Worm (Caenorhabditis elegans) whole organism, mixed stage, embryonic: ENCODE measurements around the gene F26F2.10.

Experiments
- M03D4.4 ChIP-seq: sonication (generic microtip); optimal IDR thresholded peaks from 2 replicates; lab custom pipeline; 2017; ENCODE audit warnings: mild to moderate bottlenecking, missing genetic modification characterization, missing compliant biosample characterization
- blmp-1 ChIP-seq: fragments of 150-350 bp; optimal IDR thresholded peaks from 2 replicates; lab custom pipeline; 2014; ENCODE audit warnings: missing biosample characterization, missing genetic modification characterization
- ceh-39 ChIP-seq: fragments of 150-350 bp; optimal IDR thresholded peaks from 2 replicates; lab custom pipeline; 2014; ENCODE audit warnings: missing biosample characterization, missing genetic modification characterization
- ceh-43 ChIP-seq: fragments of 200-800 bp; sonication (Bioruptor generic); optimal IDR thresholded peaks from 2 replicates; lab custom pipeline; 2018; ENCODE audit warnings: mild to moderate bottlenecking, missing genetic modification characterization, moderate library complexity, missing compliant biosample characterization
- ceh-83 ChIP-seq: fragments of 200-800 bp; sonication (Bioruptor generic); optimal IDR thresholded peaks from 2 replicates; lab custom pipeline; 2018; ENCODE audit warnings: mild to moderate bottlenecking, missing genetic modification characterization, missing compliant biosample characterization
- ces-1 ChIP-seq: fragments of 150-350 bp; optimal IDR thresholded peaks from 2 replicates; lab custom pipeline; 2014; ENCODE audit warnings: missing biosample characterization, missing genetic modification reagents, missing genetic modification characterization
- cnd-1 ChIP-seq: fragments of 200-800 bp; sonication (Bioruptor generic); optimal IDR thresholded peaks from 2 replicates; lab custom pipeline; 2018; ENCODE audit warnings: mild to moderate bottlenecking, missing genetic modification characterization, missing compliant biosample characterization
- elt-1 ChIP-seq: sonication (generic microtip); optimal IDR thresholded peaks from 2 replicates; lab custom pipeline; 2017; ENCODE audit warnings: missing genetic modification characterization, mild to moderate bottlenecking, missing compliant biosample characterization, antibody characterized with exemption, moderate library complexity, borderline replicate concordance; ENCODE audit not compliant: insufficient read depth
- elt-3 ChIP-seq: fragments of 150-350 bp; optimal IDR thresholded peaks from 2 replicates; lab custom pipeline; 2014; ENCODE audit warnings: missing biosample characterization, missing genetic modification characterization
- flh-1 ChIP-seq: fragments of 200-800 bp; sonication (Bioruptor generic); optimal IDR thresholded peaks from 2 replicates; lab custom pipeline; 2018; ENCODE audit warnings: mild to moderate bottlenecking, missing genetic modification characterization, moderate library complexity, missing compliant biosample characterization
- ham-2 ChIP-seq: fragments of 200-800 bp; sonication (Bioruptor generic); optimal IDR thresholded peaks from 2 replicates; lab custom pipeline; 2018; ENCODE audit warnings: mild to moderate bottlenecking, missing genetic modification characterization, missing compliant biosample characterization
- hlh-1 ChIP-seq: fragments of 150-350 bp; optimal IDR thresholded peaks from 2 replicates; lab custom pipeline; 2014; ENCODE audit warnings: missing biosample characterization, missing genetic modification reagents, missing genetic modification characterization
- lin-13 ChIP-seq: fragments of 150-350 bp; optimal IDR thresholded peaks from 2 replicates; lab custom pipeline; 2014; ENCODE audit warnings: missing biosample characterization, missing genetic modification characterization
- lin-32 ChIP-seq: fragments of 200-800 bp; sonication (Bioruptor generic); optimal IDR thresholded peaks from 2 replicates; lab custom pipeline; 2018; ENCODE audit warnings: mild to moderate bottlenecking, missing genetic modification characterization, missing compliant biosample characterization
- lsy-2 ChIP-seq: fragments of 150-350 bp; optimal IDR thresholded peaks from 2 replicates; lab custom pipeline; 2014; ENCODE audit warnings: missing biosample characterization, missing genetic modification characterization
- mls-2 ChIP-seq: sonication (generic microtip); optimal IDR thresholded peaks from 2 replicates; lab custom pipeline; 2016; ENCODE audit warnings: mild to moderate bottlenecking, missing genetic modification characterization, moderate library complexity, missing compliant biosample characterization
- nhr-12 ChIP-seq: fragments of 150-350 bp; optimal IDR thresholded peaks from 2 replicates; lab custom pipeline; 2014; ENCODE audit warnings: missing biosample characterization, missing genetic modification characterization
- nhr-2 ChIP-seq: fragments of 150-350 bp; optimal IDR thresholded peaks from 2 replicates; lab custom pipeline; 2014; ENCODE audit warnings: missing biosample characterization, missing genetic modification characterization
- nhr-28 ChIP-seq: fragments of 150-350 bp; optimal IDR thresholded peaks from 2 replicates; lab custom pipeline; 2014; ENCODE audit warnings: missing biosample characterization, missing genetic modification characterization
- nhr-76 ChIP-seq: sonication (generic microtip); optimal IDR thresholded peaks from 2 replicates; lab custom pipeline; 2017; ENCODE audit warnings: missing biosample characterization, missing genetic modification characterization
- pha-4 ChIP-seq: fragments of 150-350 bp; optimal IDR thresholded peaks from 2 replicates; lab custom pipeline; 2018; ENCODE audit warnings: missing biosample characterization, missing genetic modification reagents, missing genetic modification characterization
- sem-2 ChIP-seq: fragments of 200-800 bp; sonication (Bioruptor generic); optimal IDR thresholded peaks from 2 replicates; lab custom pipeline; 2018; ENCODE audit warnings: mild to moderate bottlenecking, missing genetic modification characterization, missing compliant biosample characterization
- snpc-4 ChIP-seq: fragments of 150-350 bp; optimal IDR thresholded peaks from 2 replicates; lab custom pipeline; 2014; ENCODE audit warnings: missing biosample characterization, missing genetic modification characterization
- sptf-1 ChIP-seq: sonication (generic microtip); optimal IDR thresholded peaks from 2 replicates; lab custom pipeline; 2017; ENCODE audit warnings: mild to moderate bottlenecking, missing genetic modification characterization, moderate library complexity, missing compliant biosample characterization
- tbx-8 ChIP-seq: fragments of 200-800 bp; sonication (Bioruptor generic); optimal IDR thresholded peaks from 2 replicates; lab custom pipeline; 2018; ENCODE audit warnings: mild to moderate bottlenecking, missing genetic modification characterization, moderate library complexity, missing compliant biosample characterization
- unc-120 ChIP-seq: sonication (generic microtip); optimal IDR thresholded peaks from 2 replicates; lab custom pipeline; 2017; ENCODE audit warnings: missing genetic modification characterization, missing compliant biosample characterization; ENCODE audit not compliant: poor library complexity, severe bottlenecking
- unc-39 ChIP-seq: fragments of 150-350 bp; optimal IDR thresholded peaks from 2 replicates; lab custom pipeline; 2014; ENCODE audit warnings: missing biosample characterization, missing genetic modification characterization
- unc-62 ChIP-seq: fragments of 150-350 bp; optimal IDR thresholded peaks from 2 replicates; lab custom pipeline; 2014; ENCODE audit warnings: missing biosample characterization, missing genetic modification reagents, missing genetic modification characterization
- zip-8 ChIP-seq: fragments of 150-350 bp; optimal IDR thresholded peaks from 2 replicates; lab custom pipeline; 2014; ENCODE audit warnings: missing biosample characterization, missing genetic modification characterization
- ztf-11 ChIP-seq: fragments of 150-350 bp; optimal IDR thresholded peaks from 2 replicates; lab custom pipeline; 2014; ENCODE audit warnings: missing biosample characterization, missing genetic modification characterization

The F26F2.10 gene

DNA sequence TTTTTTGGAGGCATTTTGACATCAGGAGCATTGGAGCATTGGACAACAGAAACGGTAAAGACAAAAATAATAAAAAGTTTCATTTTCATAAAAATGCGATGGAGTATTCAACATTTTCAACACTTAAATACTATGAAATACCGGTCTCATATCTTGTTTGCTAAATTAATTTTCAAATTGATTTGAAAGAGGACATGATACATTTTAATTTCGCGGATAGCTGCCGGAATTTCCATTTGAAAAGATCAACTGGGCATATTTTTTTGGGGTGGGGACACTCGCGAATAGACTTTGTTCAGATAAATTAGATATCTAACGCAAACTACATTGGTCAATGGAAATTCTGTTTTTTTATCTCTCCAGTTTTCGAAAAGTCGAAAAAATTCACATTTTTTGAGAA, at the start of gene F26F2.10:
Gene F26F2.10 (minus strand): TSS at position 101 of the 400 bp plus-strand sequence.
- TF ChIP-seq lin-13 (tag; lab: Kevin White, UChicago) (no peak), hlh-1 (tag; lab: Kevin White, UChicago) (no peak), elt-3 (tag; lab: Kevin White, UChicago) (no peak)

DNA sequence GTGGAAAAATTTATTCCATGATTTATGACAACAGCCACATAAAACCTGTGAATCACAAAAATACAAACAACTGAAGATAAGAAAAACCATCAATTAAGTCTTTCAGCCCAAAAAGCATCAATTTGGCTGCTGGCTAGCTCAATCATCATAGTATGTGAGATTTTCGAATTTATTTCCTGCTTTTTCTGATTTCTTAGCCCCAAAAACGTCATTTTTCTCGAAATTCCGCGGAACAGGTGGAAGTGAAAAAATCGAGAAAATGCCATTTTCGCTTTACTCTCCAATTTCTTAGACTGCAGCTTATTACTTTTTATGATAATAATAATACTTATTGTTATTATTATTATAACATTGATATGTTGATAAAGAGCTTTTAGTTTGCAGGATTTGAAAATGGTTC, 47.2 kb upstream of the F26F2.10 start, which contains the start of gene srxa-15:
Gene srxa-15 (plus strand): TSS at position 301 of the 400 bp plus-strand sequence.
- TF ChIP-seq mls-2 (tag; lab: Kevin White, UChicago), result no peak
- TF ChIP-seq zip-8 (tag; lab: Kevin White, UChicago), result no peak
- TF ChIP-seq flh-1 (GFP tag; lab: Kevin White, UChicago), result no peak
- no peak for TF ChIP-seq cnd-1 (tag; lab: Kevin White, UChicago)
- TF ChIP-seq ceh-39, result no peak
- no peak for TF ChIP-seq lin-32 (GFP tag; lab: Kevin White, UChicago)
- TF ChIP-seq ces-1, result no peak
- no peak for TF ChIP-seq elt-3 (tag; lab: Kevin White, UChicago)
- TF ChIP-seq lsy-2 (tag; lab: Kevin White, UChicago), result no peak
- no peak for TF ChIP-seq ztf-11
- TF ChIP-seq nhr-28, result no peak
- no peak for TF ChIP-seq unc-62 (GFP tag; lab: Kevin White, UChicago)
- no peak for TF ChIP-seq hlh-1 (tag; lab: Kevin White, UChicago)
- no peak for TF ChIP-seq pha-4 (tag; lab: Kevin White, UChicago)
- TF ChIP-seq unc-39 (tag; lab: Kevin White, UChicago), result no peak
- no peak for TF ChIP-seq nhr-12
- TF ChIP-seq ceh-83, result no peak
- TF ChIP-seq ham-2 (GFP tag; lab: Kevin White, UChicago), result no peak

DNA sequence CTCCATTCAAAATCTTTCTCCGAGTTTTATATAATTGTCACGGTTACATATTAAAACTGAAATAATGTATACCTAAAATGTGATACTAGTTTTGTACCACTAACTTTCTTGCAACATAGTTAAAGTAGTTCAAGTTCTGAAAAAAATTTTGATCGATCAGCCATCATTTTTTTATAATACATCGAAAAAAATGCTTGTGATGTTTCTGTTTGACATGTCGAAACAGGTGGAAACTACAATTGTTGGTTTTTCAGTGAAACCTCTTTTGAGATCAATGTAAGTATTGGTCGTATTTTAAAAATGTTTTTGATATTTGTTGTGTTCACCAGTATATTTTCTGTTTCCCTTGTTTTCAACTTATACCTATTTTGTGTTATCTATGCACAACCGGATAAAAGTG, 44.6 kb upstream of the F26F2.10 start, which contains the start of gene srxa-14:
Gene srxa-14 (plus strand): TSS at position 301 of the 400 bp plus-strand sequence.
- TF ChIP-seq sptf-1 (tag; lab: Kevin White, UChicago), result no peak
- TF ChIP-seq nhr-2 (tag; lab: Kevin White, UChicago), result no peak
- no peak for TF ChIP-seq ceh-43 (GFP tag; lab: Kevin White, UChicago)
- TF ChIP-seq flh-1 (GFP tag; lab: Kevin White, UChicago), result no peak
- no peak for TF ChIP-seq zip-8 (tag; lab: Kevin White, UChicago)
- TF ChIP-seq elt-1 (tag; lab: Kevin White, UChicago), result no peak
- TF ChIP-seq mls-2 (tag; lab: Kevin White, UChicago), result no peak

- TF ChIP-seq sem-2 (no peak), nhr-2 (tag; lab: Kevin White, UChicago) (no peak)
Measured at ce11 chrV:20638344-20638743, 43.7 kb upstream of the F26F2.10 start, which contains the start of gene Y44A6B.3. Y44A6B.3 (minus strand) TSS chrV:20638444.

DNA sequence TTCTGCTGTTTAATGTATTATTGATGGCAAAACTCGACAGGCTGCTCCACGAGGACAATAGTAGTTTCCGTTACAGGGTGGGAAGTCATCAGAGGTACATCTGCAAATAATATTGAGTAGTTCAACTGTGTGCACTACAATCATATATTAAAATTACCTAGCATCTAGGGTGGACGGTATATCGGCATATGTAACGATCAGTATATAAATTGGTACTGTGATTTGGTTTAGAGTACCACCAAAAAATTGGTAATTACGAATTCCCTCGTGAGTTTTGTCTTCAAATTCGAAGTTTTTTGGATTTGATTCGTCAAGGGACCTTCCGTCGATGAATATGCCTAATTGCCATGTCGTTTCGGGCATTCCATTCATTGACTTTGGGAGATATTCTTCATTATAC, 42.2 kb upstream of the F26F2.10 start, which contains the start of gene ttr-13:
Gene ttr-13 (minus strand): TSS at position 101 of the 400 bp plus-strand sequence.
- TF ChIP-seq tbx-8 (no peak), blmp-1 (tag; lab: Kevin White, UChicago) (no peak), ceh-83 (no peak), M03D4.4 (tag; lab: Kevin White, UChicago) (no peak), ham-2 (GFP tag; lab: Kevin White, UChicago) (no peak), nhr-76 (tag; lab: Kevin White, UChicago) (no peak), ces-1 (no peak), sem-2 (no peak), unc-120 (tag; lab: Kevin White, UChicago) (no peak), snpc-4 (tag; lab: Kevin White, UChicago) (no peak), ceh-39 (no peak), flh-1 (GFP tag; lab: Kevin White, UChicago) (no peak), unc-39 (tag; lab: Kevin White, UChicago) (no peak), lin-13 (tag; lab: Kevin White, UChicago) (no peak), nhr-28 (no peak), lsy-2 (tag; lab: Kevin White, UChicago) (no peak), nhr-12 (no peak)

ce11 chrV:20634330-20634729, 39.7 kb upstream of the F26F2.10 start, which contains the start of gene F46B3.16:
F46B3.16 (plus strand) TSS chrV:20634630.
- TF ChIP-seq elt-1 (tag; lab: Kevin White, UChicago), result no peak
- TF ChIP-seq ztf-11, result no peak
